Worm (Caenorhabditis elegans) whole organism, L2 larva: ENCODE measurements around the gene htz-1.
A peak's percentile ranks its signal among the peaks of the same experiment; 100 is the strongest.

Source experiments
- C34F6.9 ChIP-seq: fragments of 150-350 bp; optimal IDR thresholded peaks from 2 replicates; lab custom pipeline; 2014; ENCODE audit warnings: missing biosample characterization, missing genetic modification characterization
- F13H6.1 ChIP-seq: sonication (generic microtip); optimal IDR thresholded peaks from 2 replicates; lab custom pipeline; 2016; ENCODE audit warnings: missing genetic modification characterization, missing compliant biosample characterization
- Y55F3AM.14 ChIP-seq: fragments of 200-800 bp; sonication (Bioruptor generic); optimal IDR thresholded peaks from 2 replicates; lab custom pipeline; 2018; ENCODE audit warnings: mild to moderate bottlenecking, missing genetic modification characterization, missing compliant biosample characterization
- ZK546.5 ChIP-seq: sonication (generic microtip); optimal IDR thresholded peaks from 2 replicates; lab custom pipeline; 2017; ENCODE audit warnings: missing biosample characterization, missing genetic modification characterization
- alr-1 ChIP-seq: fragments of 150-350 bp; optimal IDR thresholded peaks from 2 replicates; lab custom pipeline; 2014; ENCODE audit warnings: missing biosample characterization, missing genetic modification characterization
- ama-1 ChIP-seq: fragments of 150-350 bp; optimal IDR thresholded peaks from 2 replicates; lab custom pipeline; 2018; ENCODE audit warnings: inconsistent platforms
- blmp-1 ChIP-seq: sonication (generic microtip); optimal IDR thresholded peaks from 2 replicates; lab custom pipeline; 2017; ENCODE audit warnings: missing genetic modification characterization, mild to moderate bottlenecking, missing compliant biosample characterization, antibody characterized with exemption, moderate library complexity; ENCODE audit not compliant: insufficient read depth
- ceh-16 ChIP-seq: fragments of 150-350 bp; optimal IDR thresholded peaks from 2 replicates; lab custom pipeline; 2014; ENCODE audit warnings: missing biosample characterization, missing genetic modification characterization
- ceh-82 ChIP-seq: fragments of 150-350 bp; optimal IDR thresholded peaks from 2 replicates; lab custom pipeline; 2014; ENCODE audit warnings: missing biosample characterization, missing genetic modification characterization
- crh-2 ChIP-seq: sonication (generic microtip); optimal IDR thresholded peaks from 2 replicates; lab custom pipeline; 2017; ENCODE audit warnings: missing biosample characterization, missing genetic modification characterization
- egl-27 ChIP-seq: sonication (generic microtip); optimal IDR thresholded peaks from 3 replicates; lab custom pipeline; 2017; ENCODE audit warnings: missing biosample characterization, missing genetic modification reagents, missing genetic modification characterization
- elt-1 ChIP-seq: fragments of 150-350 bp; optimal IDR thresholded peaks from 2 replicates; lab custom pipeline; 2014; ENCODE audit warnings: missing biosample characterization, missing genetic modification characterization
- fos-1 ChIP-seq: fragments of 150-350 bp; optimal IDR thresholded peaks from 2 replicates; lab custom pipeline; 2014; ENCODE audit warnings: missing biosample characterization, missing genetic modification characterization
- gmeb-1 ChIP-seq: fragments of 150-350 bp; optimal IDR thresholded peaks from 2 replicates; lab custom pipeline; 2014; ENCODE audit warnings: missing biosample characterization, missing genetic modification characterization
- lin-13 ChIP-seq: fragments of 150-350 bp; optimal IDR thresholded peaks from 2 replicates; lab custom pipeline; 2014; ENCODE audit warnings: missing biosample characterization, missing genetic modification reagents, missing genetic modification characterization
- lin-39 ChIP-seq: fragments of 150-350 bp; optimal IDR thresholded peaks from 2 replicates; lab custom pipeline; 2014; ENCODE audit warnings: missing biosample characterization, missing genetic modification reagents, missing genetic modification characterization
- lsy-2 ChIP-seq, 2 experiments: fragments of 150-350 bp in 1 of 2; sonication (generic microtip) in 1 of 2; optimal IDR thresholded peaks; 2 replicates each; lab custom pipeline; 2014 to 2017; ENCODE audit warnings: missing biosample characterization in 2 of 2, missing genetic modification characterization in 2 of 2
- mbf-1 ChIP-seq: sonication (generic microtip); optimal IDR thresholded peaks from 2 replicates; lab custom pipeline; 2017; ENCODE audit warnings: missing biosample characterization, missing genetic modification characterization
- mdl-1 ChIP-seq, 2 experiments: fragments of 150-350 bp in 1 of 2; sonication (generic microtip) in 1 of 2; optimal IDR thresholded peaks; 2 replicates each; lab custom pipeline; 2017; ENCODE audit warnings: missing biosample characterization in 2 of 2, missing genetic modification characterization in 2 of 2
- nhr-12 ChIP-seq: fragments of 150-350 bp; optimal IDR thresholded peaks from 2 replicates; lab custom pipeline; 2014; ENCODE audit warnings: missing biosample characterization, missing genetic modification characterization
- nhr-129 ChIP-seq: fragments of 150-350 bp; optimal IDR thresholded peaks from 2 replicates; lab custom pipeline; 2014; ENCODE audit warnings: missing biosample characterization, missing genetic modification characterization
- nhr-21 ChIP-seq: fragments of 150-350 bp; optimal IDR thresholded peaks from 2 replicates; lab custom pipeline; 2014; ENCODE audit warnings: missing biosample characterization, missing genetic modification characterization
- nhr-23 ChIP-seq: fragments of 150-350 bp; optimal IDR thresholded peaks from 2 replicates; lab custom pipeline; 2014; ENCODE audit warnings: missing biosample characterization, missing genetic modification reagents, missing genetic modification characterization
- nhr-237 ChIP-seq: fragments of 150-350 bp; optimal IDR thresholded peaks from 2 replicates; lab custom pipeline; 2014; ENCODE audit warnings: missing biosample characterization, missing genetic modification characterization
- nhr-25 ChIP-seq: fragments of 150-350 bp; sonication (generic microtip); optimal IDR thresholded peaks from 3 replicates; lab custom pipeline; 2014; ENCODE audit warnings: missing biosample characterization, missing genetic modification characterization
- nhr-77 ChIP-seq: fragments of 150-350 bp; optimal IDR thresholded peaks from 2 replicates; lab custom pipeline; 2014; ENCODE audit warnings: missing biosample characterization, missing genetic modification characterization
- peb-1 ChIP-seq: fragments of 150-350 bp; optimal IDR thresholded peaks from 2 replicates; lab custom pipeline; 2014; ENCODE audit warnings: missing biosample characterization, missing genetic modification characterization
- skn-1 ChIP-seq: sonication (generic microtip); optimal IDR thresholded peaks from 2 replicates; lab custom pipeline; 2017; ENCODE audit warnings: missing biosample characterization, missing genetic modification characterization
- sma-3 ChIP-seq: sonication (generic microtip); optimal IDR thresholded peaks from 2 replicates; lab custom pipeline; 2016; ENCODE audit warnings: missing genetic modification reagents, missing genetic modification characterization, missing compliant biosample characterization
- sma-9 ChIP-seq, 2 experiments: fragments of 150-350 bp in 1 of 2; sonication (generic microtip) in 1 of 2; optimal IDR thresholded peaks; 2 replicates each; lab custom pipeline; 2014 to 2016; ENCODE audit warnings: missing genetic modification characterization in 2 of 2, mild to moderate bottlenecking in 1 of 2, missing biosample characterization in 1 of 2, missing compliant biosample characterization in 1 of 2, missing genetic modification reagents in 1 of 2, moderate library complexity in 1 of 2
- snpc-4 ChIP-seq: fragments of 150-350 bp; optimal IDR thresholded peaks from 2 replicates; lab custom pipeline; 2014; ENCODE audit warnings: missing biosample characterization, missing genetic modification characterization
- unc-39 ChIP-seq: fragments of 150-350 bp; optimal IDR thresholded peaks from 2 replicates; lab custom pipeline; 2014; ENCODE audit warnings: missing biosample characterization, missing genetic modification characterization
- unc-62 ChIP-seq: fragments of 150-350 bp; optimal IDR thresholded peaks from 2 replicates; lab custom pipeline; 2014; ENCODE audit warnings: missing biosample characterization, missing genetic modification reagents, missing genetic modification characterization
- zag-1 ChIP-seq: fragments of 150-350 bp; optimal IDR thresholded peaks from 2 replicates; lab custom pipeline; 2014; ENCODE audit warnings: missing biosample characterization, missing genetic modification characterization
- ztf-11 ChIP-seq: sonication (generic microtip); optimal IDR thresholded peaks from 2 replicates; lab custom pipeline; 2017; ENCODE audit warnings: missing biosample characterization, missing genetic modification characterization
- ztf-4 ChIP-seq: fragments of 150-350 bp; optimal IDR thresholded peaks from 2 replicates; lab custom pipeline; 2014; ENCODE audit warnings: missing biosample characterization, missing genetic modification characterization

The htz-1 gene

DNA sequence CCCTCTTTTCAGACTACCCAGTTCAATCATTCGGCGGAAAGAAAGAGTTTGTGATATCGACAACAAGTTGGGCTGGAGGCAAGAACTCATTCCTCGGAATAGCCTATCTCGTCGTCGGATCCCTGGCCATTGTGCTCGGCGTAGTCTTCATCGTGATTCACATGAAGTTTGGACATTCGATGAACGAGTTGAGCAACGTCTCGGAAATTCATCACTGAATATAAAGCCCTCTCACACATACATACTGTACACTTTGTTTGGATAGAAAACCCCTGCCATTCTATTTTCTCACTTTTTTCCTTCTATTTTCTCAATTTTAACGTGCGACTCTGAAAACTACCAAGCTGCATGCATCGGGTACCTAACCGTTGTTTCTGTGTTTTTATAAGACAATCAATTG, 3.4 kb downstream of the htz-1 start, which contains the start of gene R08C7.12:
TSS of gene R08C7.12 (plus strand) at position 301 of the 400 bp plus-strand sequence.
- TF ChIP-seq Y55F3AM.14 (GFP tag; lab: Kevin White, UChicago) (no peak), ama-1 (lab: Kevin White, UChicago) (no peak), nhr-129 (tag; lab: Kevin White, UChicago) (no peak), nhr-12 (no peak)

DNA sequence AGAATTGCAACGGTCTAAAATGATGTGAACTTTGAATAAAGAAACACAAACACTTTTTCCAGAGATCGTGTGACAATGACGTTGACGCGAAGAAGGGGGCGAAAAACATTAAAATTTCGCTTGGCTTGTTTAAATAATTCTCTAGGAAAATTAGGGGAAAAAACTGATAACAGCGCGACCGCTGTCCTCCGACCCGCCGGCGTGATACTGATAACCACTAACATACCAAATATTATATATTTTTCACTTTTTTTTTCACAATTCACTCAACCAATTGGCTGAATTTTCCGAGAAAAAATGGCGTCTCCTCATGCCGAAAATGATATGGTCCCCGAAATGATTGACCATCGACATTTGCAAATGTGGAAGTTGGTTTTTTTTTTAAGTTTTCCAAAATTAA, 3.8 kb downstream of the htz-1 start:
- TF ChIP-seq nhr-77 (no peak), crh-2 (tag; lab: Kevin White, UChicago) (peak; percentile 31), nhr-21 (no peak), gmeb-1 (tag; lab: Kevin White, UChicago) (peak; percentile 13), sma-3 (GFP tag; lab: Kevin White, UChicago) (peak; percentile 60), alr-1 (tag; lab: Kevin White, UChicago) (no peak), F13H6.1 (tag; lab: Kevin White, UChicago) (peak; percentile 31), unc-39 (tag; lab: Kevin White, UChicago) (no peak), fos-1 (tag; lab: Kevin White, UChicago) (peak; percentile 34), sma-9 (GFP tag; optimal IDR thresholded peaks at IDR 0.05; lab: Kevin White, UChicago) (peak; percentile 62), sma-9 (tag; optimal IDR thresholded peaks at IDR 0.05; lab: Kevin White, UChicago) (no peak), unc-62 (GFP tag; lab: Kevin White, UChicago) (no peak)

DNA sequence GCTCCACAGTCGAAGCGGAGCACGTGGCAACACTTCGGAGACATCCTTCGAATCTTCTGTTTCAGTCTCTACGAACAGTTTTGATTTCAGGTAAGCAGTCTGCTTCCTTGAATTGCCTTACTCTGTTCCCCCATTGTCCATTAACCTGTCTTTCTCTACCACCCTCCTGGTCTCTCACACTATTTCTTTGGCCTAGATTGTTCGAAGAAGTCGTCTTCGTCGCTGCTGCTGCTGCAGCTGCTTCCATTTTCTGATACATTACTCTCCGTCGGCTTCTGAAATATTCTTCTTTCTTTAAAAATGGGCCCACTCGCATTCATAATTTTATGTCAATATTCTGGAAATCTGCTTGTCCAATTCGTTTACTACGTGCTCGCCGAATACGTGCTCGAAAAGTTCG, 5.6 kb downstream of the htz-1 start, which contains the start of gene R08C7.1:
TSS of gene R08C7.1 (plus strand) at position 301 of the 400 bp plus-strand sequence.
- TF ChIP-seq skn-1 = no peak
- no peak for TF ChIP-seq elt-1 (tag; lab: Kevin White, UChicago)
- no peak for TF ChIP-seq snpc-4 (tag; lab: Kevin White, UChicago)

DNA sequence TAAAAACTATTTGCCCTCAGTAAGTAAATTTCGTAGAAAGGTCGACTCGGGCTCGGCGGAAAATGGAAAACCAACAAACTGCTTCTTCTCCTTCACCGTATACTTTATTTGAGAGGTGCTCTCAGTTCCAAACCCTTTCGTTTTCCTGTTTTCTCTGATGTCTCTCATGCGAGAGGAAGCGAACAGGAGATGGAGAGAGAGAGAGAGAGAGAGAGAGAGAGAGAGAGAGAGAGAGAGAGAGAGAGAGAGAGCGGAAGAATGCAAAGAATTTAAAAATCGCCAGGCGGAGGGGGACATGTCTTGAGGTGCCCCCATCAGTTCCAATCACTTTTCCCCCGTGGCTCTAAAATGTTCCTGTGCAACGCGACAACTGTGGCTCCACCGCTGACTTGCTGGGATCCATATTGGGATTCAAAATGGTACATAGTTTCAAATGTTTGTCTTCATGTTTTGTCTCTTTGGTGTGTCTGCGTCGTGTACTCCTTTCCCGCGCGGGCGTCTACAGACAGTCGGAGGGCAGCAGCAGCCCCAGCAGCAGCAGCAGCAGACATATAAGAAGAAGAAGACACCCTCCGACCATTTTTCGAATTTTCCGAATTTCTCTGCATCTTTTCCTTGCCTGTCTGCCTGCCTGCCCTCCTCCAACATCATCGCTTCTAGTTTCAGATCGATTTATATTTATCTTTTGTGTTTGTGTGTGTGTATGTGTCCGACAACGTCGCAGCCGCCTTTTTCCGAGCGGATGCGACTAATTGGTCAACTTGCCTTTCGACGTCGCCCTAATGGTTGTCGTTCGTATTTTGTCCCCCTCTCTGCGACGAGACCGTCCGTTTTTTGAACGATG, 8.5 kb downstream of the htz-1 start, which contains the start of gene R08C7.11:
TSS of gene R08C7.11 (minus strand) at position 608 of the 844 bp plus-strand sequence.
- no peak for TF ChIP-seq snpc-4 (tag; lab: Kevin White, UChicago)
- TF ChIP-seq nhr-25 (tag; lab: Kevin White, UChicago) = peak; percentile 29
- TF ChIP-seq zag-1 (tag; lab: Kevin White, UChicago) = no peak
- TF ChIP-seq blmp-1 (tag; lab: Kevin White, UChicago) = peak; percentile 38
- peak; percentile 62 for TF ChIP-seq F13H6.1 (tag; lab: Kevin White, UChicago)
- TF ChIP-seq sma-9 (GFP tag; optimal IDR thresholded peaks at IDR 0.05; lab: Kevin White, UChicago) = no peak
- no peak for TF ChIP-seq sma-9 (tag; optimal IDR thresholded peaks at IDR 0.05; lab: Kevin White, UChicago)
- TF ChIP-seq peb-1 (tag; lab: Kevin White, UChicago) = peak; percentile 29
- TF ChIP-seq ZK546.5 (tag; lab: Kevin White, UChicago) = no peak
- peak in 1 of 2 experiments; percentile 26 for TF ChIP-seq lsy-2 (tag; optimal IDR thresholded peaks at IDR 0.05; lab: Kevin White, UChicago)
- TF ChIP-seq C34F6.9 = no peak
- peak; percentile 15 for TF ChIP-seq lin-13 (GFP tag; lab: Kevin White, UChicago)
- no peak for TF ChIP-seq lin-39 (tag; lab: Kevin White, UChicago)
- TF ChIP-seq ceh-16 (tag; lab: Kevin White, UChicago) = peak; percentile 34
- TF ChIP-seq nhr-129 (tag; lab: Kevin White, UChicago) = peak; percentile 53
- peak; percentile 29 for TF ChIP-seq sma-3 (GFP tag; lab: Kevin White, UChicago)
- TF ChIP-seq nhr-12 = no peak
- no peak for TF ChIP-seq ztf-11 (tag; lab: Kevin White, UChicago)

DNA sequence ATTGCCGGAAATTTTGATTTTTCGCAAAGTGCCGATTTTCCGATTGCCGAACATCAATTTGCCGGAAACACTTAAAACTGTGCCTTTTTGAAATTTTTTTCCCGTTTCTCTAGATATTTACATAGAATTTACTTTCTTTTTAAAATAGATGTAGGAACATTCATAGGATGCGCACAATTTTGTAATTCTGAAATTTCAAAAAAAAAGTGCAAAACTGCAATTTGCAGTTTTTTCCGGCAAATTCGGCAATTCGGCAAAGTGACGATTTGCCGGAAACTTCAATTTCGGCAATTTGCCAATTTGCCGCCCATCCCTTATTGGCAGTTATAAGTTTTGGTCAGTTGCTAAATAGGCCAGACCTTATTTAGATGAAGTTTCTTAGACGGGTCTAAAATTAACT, 10.6 kb downstream of the htz-1 start:
- no peak for TF ChIP-seq nhr-23
- TF ChIP-seq egl-27 (tag; lab: Kevin White, UChicago) = no peak
- no peak for TF ChIP-seq mbf-1 (tag; lab: Kevin White, UChicago)
- no peak for TF ChIP-seq ZK546.5 (tag; lab: Kevin White, UChicago)
- TF ChIP-seq ceh-82 (tag; lab: Kevin White, UChicago) = no peak
- no peak for TF ChIP-seq crh-2 (tag; lab: Kevin White, UChicago)
- TF ChIP-seq mdl-1 (tag; optimal IDR thresholded peaks at IDR 0.05; lab: Kevin White, UChicago) = no peak
- TF ChIP-seq C34F6.9 = no peak
- no peak for TF ChIP-seq ama-1 (lab: Kevin White, UChicago)
- TF ChIP-seq nhr-12 = no peak
- TF ChIP-seq gmeb-1 (tag; lab: Kevin White, UChicago) = no peak
- TF ChIP-seq unc-39 (tag; lab: Kevin White, UChicago) = no peak
- no peak for TF ChIP-seq ztf-4
- TF ChIP-seq nhr-237 (tag; lab: Kevin White, UChicago) = no peak
